Worm (Caenorhabditis elegans): ENCODE results near the gene C47E8.3.

C47E8.3 gene

DNA sequence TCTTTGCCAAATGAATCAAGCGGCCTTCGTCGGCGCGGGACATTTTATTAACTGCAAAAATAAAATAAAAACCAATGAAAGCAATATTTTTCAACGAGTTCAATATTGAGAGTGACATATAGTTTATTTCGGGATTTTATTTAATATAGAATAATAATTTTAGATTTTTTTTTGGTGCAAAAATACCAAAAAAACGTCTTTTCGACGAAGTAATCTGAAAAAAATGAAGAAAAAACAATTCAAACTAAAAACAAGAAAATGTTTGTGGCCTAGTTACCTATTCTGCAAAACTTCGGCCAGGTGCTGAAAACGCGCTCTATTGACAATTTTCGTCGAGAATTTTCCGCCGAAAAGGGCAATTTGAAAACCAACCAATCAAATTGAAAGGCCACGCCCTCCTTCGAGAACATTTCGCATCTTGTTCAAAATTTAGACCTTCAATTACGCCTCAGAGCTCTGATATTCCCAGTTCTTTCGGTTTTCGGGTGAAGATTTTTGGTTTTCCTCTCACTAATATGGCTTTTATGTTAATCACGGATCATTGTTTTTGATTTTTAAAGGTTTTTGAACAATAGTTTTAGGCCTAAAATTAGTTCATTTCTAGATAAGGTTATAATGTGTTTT lies 5.4 kb downstream of the C47E8.3 start, which contains the start of gene C47E8.4 (continued):
- peak; percentile 98 for TF ChIP-seq lin-54 (GFP tag; optimal IDR thresholded peaks at IDR 0.05)
- peak; percentile 88 for TF ChIP-seq repo-1 (tag; optimal IDR thresholded peaks at IDR 0.05)
- TF ChIP-seq hsf-1 (GFP tag; IDR thresholded peaks at IDR 0.05) = peak; percentile 100
- peak; percentile 72 for TF ChIP-seq hmg-1.2 (GFP tag; IDR thresholded peaks at IDR 0.05)
- no peak for TF ChIP-seq sptf-2 (GFP tag; optimal IDR thresholded peaks at IDR 0.05)
- TF ChIP-seq ceh-27 (GFP tag; optimal IDR thresholded peaks at IDR 0.05) = peak; percentile 98
- peak; percentile 71 for TF ChIP-seq snpc-4 (GFP tag; optimal IDR thresholded peaks at IDR 0.05)
- TF ChIP-seq snpc-4 (tag; optimal IDR thresholded peaks at IDR 0.05) = peak; percentile 69 to 92 (median 85)
- peak; percentile 57 for TF ChIP-seq F57C9.4 (tag; optimal IDR thresholded peaks at IDR 0.05)
- peak; percentile 82 for TF ChIP-seq F33H1.4 (GFP tag; IDR thresholded peaks at IDR 0.05)
- TF ChIP-seq lsy-27 (tag; optimal IDR thresholded peaks at IDR 0.05; ENCODE audit: borderline replicate concordance, insufficient read depth) = no peak
- TF ChIP-seq fkh-3 (tag; optimal IDR thresholded peaks at IDR 0.05) = no peak
- peak; percentile 34 for TF ChIP-seq unc-62 (GFP tag; optimal IDR thresholded peaks at IDR 0.05)
- peak; percentile 68; the same call in 1 of the 2 replicates for TF ChIP-seq ztf-6 (GFP tag; IDR thresholded peaks at IDR 0.05)
- TF ChIP-seq ccch-3 (GFP tag; optimal IDR thresholded peaks at IDR 0.05) = peak; percentile 90
- peak; percentile 94 for TF ChIP-seq attf-5 (GFP tag; optimal IDR thresholded peaks at IDR 0.05)
- TF ChIP-seq F49E8.2 (tag; optimal IDR thresholded peaks at IDR 0.05; ENCODE audit: insufficient read depth) = peak; percentile 89
- peak; percentile 60 for TF ChIP-seq F23B12.7 (tag; optimal IDR thresholded peaks at IDR 0.05; ENCODE audit: insufficient read depth)
- peak; percentile 55 for TF ChIP-seq nhr-80 (tag; optimal IDR thresholded peaks at IDR 0.05)
- TF ChIP-seq athp-1 (tag; optimal IDR thresholded peaks at IDR 0.05) = peak; percentile 96
- peak; percentile 96 for TF ChIP-seq pbrm-1 (GFP tag; IDR thresholded peaks at IDR 0.05)
- TF ChIP-seq nfyb-1 (GFP tag; IDR thresholded peaks at IDR 0.05) = peak; percentile 100
- no peak for TF ChIP-seq lag-1 (GFP tag; IDR thresholded peaks at IDR 0.05)
- TF ChIP-seq dpl-1 (GFP tag; optimal IDR thresholded peaks at IDR 0.05) = peak; percentile 63
- TF ChIP-seq nhr-27 (tag; optimal IDR thresholded peaks at IDR 0.05) = peak; percentile 92
- peak; percentile 95 for TF ChIP-seq madf-3 (GFP tag; IDR thresholded peaks at IDR 0.05)
- no peak for TF ChIP-seq hlh-12 (tag; optimal IDR thresholded peaks at IDR 0.05)
- TF ChIP-seq ceh-40 (GFP tag; IDR thresholded peaks at IDR 0.05) = no peak
- TF ChIP-seq ceh-91 (GFP tag; IDR thresholded peaks at IDR 0.05) = peak; percentile 93
- peak; percentile 84 for TF ChIP-seq akir-1 (GFP tag; optimal IDR thresholded peaks at IDR 0.05)
- TF ChIP-seq mes-4 (tag; optimal IDR thresholded peaks at IDR 0.05) = no peak
- 0 out of 2 replicates have a peak, but pooled peaks have one; percentile 33 for TF ChIP-seq F37B4.10 (GFP tag; IDR thresholded peaks at IDR 0.05)
- peak; percentile 56 for TF ChIP-seq rpc-1 (optimal IDR thresholded peaks at IDR 0.05)
- peak; percentile 0 for TF ChIP-seq rpc-1 (tag; optimal IDR thresholded peaks at IDR 0.05)
- TF ChIP-seq efl-1 (GFP tag; optimal IDR thresholded peaks at IDR 0.05) = peak; percentile 66

DNA sequence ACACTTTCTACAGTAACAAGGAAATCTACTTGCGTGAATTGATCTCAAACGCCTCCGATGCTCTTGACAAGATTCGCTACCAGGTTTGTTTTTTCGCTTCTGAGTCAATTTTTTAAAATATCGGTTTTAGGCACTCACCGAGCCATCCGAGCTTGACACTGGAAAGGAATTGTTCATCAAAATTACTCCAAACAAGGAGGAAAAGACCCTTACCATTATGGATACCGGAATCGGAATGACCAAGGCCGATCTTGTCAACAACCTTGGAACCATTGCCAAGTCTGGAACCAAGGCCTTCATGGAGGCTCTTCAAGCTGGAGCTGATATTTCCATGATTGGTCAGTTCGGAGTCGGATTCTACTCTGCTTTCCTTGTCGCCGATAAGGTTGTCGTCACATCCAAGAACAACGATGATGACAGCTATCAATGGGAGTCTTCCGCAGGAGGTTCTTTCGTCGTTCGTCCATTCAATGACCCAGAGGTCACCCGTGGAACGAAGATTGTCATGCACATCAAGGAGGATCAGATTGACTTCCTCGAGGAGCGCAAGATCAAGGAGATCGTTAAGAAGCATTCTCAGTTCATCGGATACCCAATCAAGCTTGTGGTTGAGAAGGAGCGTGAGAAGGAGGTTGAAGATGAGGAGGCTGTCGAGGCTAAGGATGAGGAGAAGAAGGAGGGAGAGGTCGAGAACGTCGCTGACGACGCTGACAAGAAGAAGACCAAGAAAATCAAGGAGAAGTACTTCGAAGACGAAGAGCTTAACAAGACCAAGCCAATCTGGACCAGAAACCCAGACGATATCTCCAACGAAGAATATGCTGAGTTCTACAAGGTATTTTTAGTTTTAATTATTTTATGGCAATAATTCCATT lies 6.4 kb downstream of the C47E8.3 start:
- TF ChIP-seq ama-1 (optimal IDR thresholded peaks at IDR 0.05) (peak; percentile 76), ama-1 (GFP tag; optimal IDR thresholded peaks at IDR 0.05) (no peak), dpl-1 (GFP tag; optimal IDR thresholded peaks at IDR 0.05) (peak; percentile 5), B0035.1 (tag; optimal IDR thresholded peaks at IDR 0.05) (no peak), madf-6 (GFP tag; IDR thresholded peaks at IDR 0.05) (peak; percentile 19; the same call in 1 of the 2 replicates), F37B4.10 (GFP tag; IDR thresholded peaks at IDR 0.05) (0 out of 2 replicates have a peak, but pooled peaks have one; percentile 9), sptf-2 (GFP tag; optimal IDR thresholded peaks at IDR 0.05) (peak; percentile 21), dpff-1 (tag; optimal IDR thresholded peaks at IDR 0.05) (no peak), dox-1 (GFP tag; IDR thresholded peaks at IDR 0.05) (peak; percentile 67), B0336.3 (GFP tag; IDR thresholded peaks at IDR 0.05) (peak; percentile 13), T26A5.8 (tag; optimal IDR thresholded peaks at IDR 0.05) (no peak), mcd-1 (GFP tag; IDR thresholded peaks at IDR 0.05) (peak; percentile 31; the same call in 1 of the 2 replicates), hsf-1 (GFP tag; IDR thresholded peaks at IDR 0.05) (peak; percentile 48; the same call in 1 of the 2 replicates), ztf-6 (GFP tag; IDR thresholded peaks at IDR 0.05) (peak; percentile 44; the same call in 1 of the 2 replicates), madf-3 (GFP tag; IDR thresholded peaks at IDR 0.05) (0 out of 2 replicates have a peak, but pooled peaks have one; percentile 0), rcor-1 (GFP tag; IDR thresholded peaks at IDR 0.05) (peak; percentile 10; the same call in 1 of the 2 replicates), Y53G8AR.9 (GFP tag; conservative IDR thresholded peaks at IDR 0.05) (0 out of 2 replicates have a peak, but pooled peaks have one; percentile 28), lin-26 (GFP tag; IDR thresholded peaks at IDR 0.05) (peak; percentile 54)

Measured in whole organism, young adult.